Worm (Caenorhabditis elegans) whole organism, late embryonic: ENCODE measurements around the gene srx-26.

Experiments
- F13H6.1 ChIP-seq: sonication (generic microtip); optimal IDR thresholded peaks from 2 replicates; lab custom pipeline; 2016; ENCODE audit warnings: missing genetic modification characterization, missing compliant biosample characterization
- hlh-8 ChIP-seq: sonication (generic microtip); optimal IDR thresholded peaks from 2 replicates; lab custom pipeline; 2016; ENCODE audit warnings: missing genotype, missing genetic modification characterization, missing compliant biosample characterization
- pha-4 ChIP-seq: fragments of 150-350 bp; optimal IDR thresholded peaks from 2 replicates; lab custom pipeline; 2018; ENCODE audit warnings: missing biosample characterization, missing genetic modification reagents, missing genetic modification characterization

DNA sequence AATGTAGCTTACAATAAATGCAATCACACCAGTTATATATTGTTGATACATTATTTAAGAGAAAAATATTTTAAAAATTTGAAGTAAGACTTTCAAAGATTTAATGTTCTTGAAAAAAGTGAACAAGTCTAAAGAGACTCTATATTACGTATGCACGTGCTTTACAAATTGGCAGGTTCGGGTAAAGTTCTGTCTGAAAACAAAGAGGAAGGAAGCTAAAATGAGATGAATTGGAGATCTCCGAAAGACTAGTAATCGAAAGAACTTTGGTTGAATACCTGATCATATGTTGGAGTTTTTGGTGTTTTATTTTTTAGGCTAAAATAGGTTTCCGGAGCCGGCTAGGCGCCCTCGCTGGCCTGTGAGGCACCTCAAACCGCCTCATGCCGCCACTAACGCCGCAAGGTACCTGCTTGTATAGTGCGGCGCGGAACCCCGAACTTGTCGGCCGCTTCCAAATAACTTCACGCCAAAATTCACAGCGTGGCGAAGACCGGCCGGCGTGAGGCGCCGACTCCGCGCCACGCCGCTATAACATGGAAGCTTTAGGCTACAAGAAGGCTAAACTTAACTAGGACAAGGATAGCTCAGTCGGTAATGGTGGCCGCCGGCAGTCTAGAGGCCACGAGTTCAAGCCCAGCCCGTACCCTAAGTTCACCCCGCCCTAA is 4.5 kb upstream of the srx-26 start, which contains the start of gene srx-28:
- TF ChIP-seq hlh-8 (no peak), F13H6.1 (no peak), pha-4 (tag; lab: Kevin White, UChicago) (no peak)
